Fruit fly (Drosophila melanogaster): ENCODE measurements around the gene CG13362.
A peak's percentile ranks its signal among the peaks of the same experiment; 100 is the strongest.

The CG13362 gene

DNA sequence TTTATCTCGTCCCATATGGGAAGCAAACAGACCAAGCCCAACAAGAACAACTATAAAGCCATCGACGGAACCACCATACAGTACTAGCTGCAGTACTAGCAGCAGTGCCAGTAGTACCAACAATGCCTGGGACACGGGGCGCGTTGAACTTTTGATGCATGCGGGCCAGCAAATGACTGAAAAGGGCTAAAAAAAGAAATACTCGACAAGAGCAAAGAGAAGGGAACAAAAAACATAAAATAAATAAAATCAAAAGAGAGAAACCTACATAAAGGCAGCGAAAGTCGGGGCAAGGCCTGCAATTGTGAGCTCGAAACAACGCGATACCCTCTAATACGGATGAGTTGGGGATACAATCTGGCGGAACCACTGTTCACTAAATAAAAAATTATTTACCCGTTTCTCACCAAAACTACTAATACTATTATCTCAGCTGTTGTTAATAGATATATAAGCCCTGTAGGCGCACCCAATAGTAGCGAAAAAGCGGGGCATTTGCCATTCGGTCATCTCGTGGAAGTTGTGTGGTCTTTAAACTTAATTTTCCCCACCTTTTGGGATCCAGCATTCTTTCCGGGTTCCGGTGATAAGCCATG lies 11.4 kb downstream of the CG13362 start:
- TF ChIP-seq dac (GFP tag; optimal IDR thresholded peaks at IDR 0.05): no peak
- TF ChIP-seq Gug (GFP tag; IDR thresholded peaks at IDR 0.05): no peak
- TF ChIP-seq Sox14 (GFP tag; optimal IDR thresholded peaks at IDR 0.05): peak; percentile 51
- peak; percentile 61 for TF ChIP-seq CG31627 (GFP tag; optimal IDR thresholded peaks at IDR 0.05)
- peak; percentile 58 for TF ChIP-seq CG32006 (GFP tag; optimal IDR thresholded peaks at IDR 0.05)
- TF ChIP-seq CG1621 (tag; optimal IDR thresholded peaks at IDR 0.05): peak; percentile 31
- no peak for TF ChIP-seq salr (GFP tag; optimal IDR thresholded peaks at IDR 0.05)
- no peak for TF ChIP-seq fd85E (GFP tag; optimal IDR thresholded peaks at IDR 0.05)
- TF ChIP-seq Hr4 (GFP tag; optimal IDR thresholded peaks at IDR 0.05): no peak
- TF ChIP-seq net (GFP tag; optimal IDR thresholded peaks at IDR 0.05): no peak
- TF ChIP-seq CG3032 (tag; optimal IDR thresholded peaks at IDR 0.05): no peak
- TF ChIP-seq CG6163 (GFP tag; IDR thresholded peaks at IDR 0.05): peak; percentile 67; the same call in 2 of the 3 replicates
- TF ChIP-seq CG8119 (GFP tag; IDR thresholded peaks at IDR 0.05): peak; percentile 60
- TF ChIP-seq topi (GFP tag; optimal IDR thresholded peaks at IDR 0.05): no peak
- TF ChIP-seq Ets21C (GFP tag; optimal IDR thresholded peaks at IDR 0.05): peak; percentile 36
- peak; percentile 79 for TF ChIP-seq CG6792 (GFP tag; optimal IDR thresholded peaks at IDR 0.05)
- TF ChIP-seq Eip78C (GFP tag): peak; percentile 87
- no peak; the same call in none of the 2 replicates for TF ChIP-seq CG15336 (GFP tag; IDR thresholded peaks at IDR 0.05)
- TF ChIP-seq ss (GFP tag; optimal IDR thresholded peaks at IDR 0.05): peak; percentile 53
- peak; percentile 62 for TF ChIP-seq CG34406 (GFP tag; optimal IDR thresholded peaks at IDR 0.05)
- TF ChIP-seq Met (GFP tag; optimal IDR thresholded peaks at IDR 0.05): peak; percentile 66
- TF ChIP-seq vri (GFP tag; optimal IDR thresholded peaks at IDR 0.05): no peak
- TF ChIP-seq Smox (GFP tag; optimal IDR thresholded peaks at IDR 0.05): no peak
- peak; percentile 2 for TF ChIP-seq CG4318 (GFP tag; optimal IDR thresholded peaks at IDR 0.05)
- TF ChIP-seq spab (GFP tag; optimal IDR thresholded peaks at IDR 0.05): no peak
- peak; percentile 57 for TF ChIP-seq CG8632 (GFP tag; optimal IDR thresholded peaks at IDR 0.05)
- TF ChIP-seq CG7368 (GFP tag; optimal IDR thresholded peaks at IDR 0.05): peak; percentile 31
- no peak for TF ChIP-seq Eip75B (GFP tag; optimal IDR thresholded peaks at IDR 0.05)
- TF ChIP-seq Eip93F (GFP tag; optimal IDR thresholded peaks at IDR 0.05): no peak
- peak; percentile 60 for TF ChIP-seq Sox102F (GFP tag; optimal IDR thresholded peaks at IDR 0.05)
- TF ChIP-seq CG11902 (GFP tag; optimal IDR thresholded peaks at IDR 0.05): peak; percentile 62
- TF ChIP-seq CG16779 (tag; optimal IDR thresholded peaks at IDR 0.05): no peak
- TF ChIP-seq dsx (GFP tag; optimal IDR thresholded peaks at IDR 0.05; ENCODE audit: poor library complexity, severe bottlenecking): no peak
- TF ChIP-seq svp (GFP tag): peak; percentile 86
- peak; percentile 41 for TF ChIP-seq Ets96B (tag; optimal IDR thresholded peaks at IDR 0.05)
- TF ChIP-seq CG11762 (GFP tag; optimal IDR thresholded peaks at IDR 0.05; ENCODE audit: insufficient read depth): peak; percentile 21
- TF ChIP-seq CG9139 (GFP tag; optimal IDR thresholded peaks at IDR 0.05): peak; percentile 57
- TF ChIP-seq CG10669 (GFP tag; optimal IDR thresholded peaks at IDR 0.05): peak; percentile 30
- 0 out of 3 replicates have a peak, but pooled peaks have one; percentile 40 for TF ChIP-seq eg (GFP tag; IDR thresholded peaks at IDR 0.05)
- no peak for TF ChIP-seq CG6854 (GFP tag; optimal IDR thresholded peaks at IDR 0.05)
- TF ChIP-seq fkh (GFP tag; optimal IDR thresholded peaks at IDR 0.05): no peak
- TF ChIP-seq Blimp-1 (GFP tag; optimal IDR thresholded peaks at IDR 0.05): peak; percentile 43
- TF ChIP-seq CG10631 (GFP tag; optimal IDR thresholded peaks at IDR 0.05): peak; percentile 63
- peak; percentile 33 for TF ChIP-seq Sox15 (GFP tag; optimal IDR thresholded peaks at IDR 0.05)
- peak; percentile 61 for TF ChIP-seq lz (GFP tag; optimal IDR thresholded peaks at IDR 0.05)
- TF ChIP-seq achi (GFP tag; optimal IDR thresholded peaks at IDR 0.05): peak; percentile 59
- TF ChIP-seq esn (GFP tag; optimal IDR thresholded peaks at IDR 0.05): peak; percentile 62
- TF ChIP-seq cyc (GFP tag; optimal IDR thresholded peaks at IDR 0.05): peak; percentile 65
- TF ChIP-seq Hr38 (GFP tag; optimal IDR thresholded peaks at IDR 0.05): no peak
- TF ChIP-seq acj6 (GFP tag; optimal IDR thresholded peaks at IDR 0.05): peak; percentile 67
- peak; percentile 12 for TF ChIP-seq Lpt (GFP tag; optimal IDR thresholded peaks at IDR 0.05)
- no peak for TF ChIP-seq CG11294 (GFP tag; IDR thresholded peaks at IDR 0.05)
